Fruit fly (Drosophila melanogaster) whole organism, embryonic: ENCODE measurements around the gene CG31717.

Experiments used
- CG1024 ChIP-seq: fragments of 200-800 bp; sonication (Bioruptor generic); IDR thresholded peaks from 2 replicates; pipeline ENCODE4 v1.3.6; 2022; ENCODE audit warnings: missing biosample characterization, missing genetic modification characterization
- CG10543 ChIP-seq: fragments of 200-800 bp; sonication (Bioruptor generic); optimal IDR thresholded peaks from 3 replicates; lab custom pipeline; 2017; ENCODE audit warnings: missing biosample characterization, mild to moderate bottlenecking, missing genetic modification characterization, moderate library complexity
- CG10654 ChIP-seq: fragments of 200-800 bp; sonication (Bioruptor generic); optimal IDR thresholded peaks from 2 replicates; lab custom pipeline; 2016; ENCODE audit warnings: missing biosample characterization, missing genetic modification characterization
- CG12391 ChIP-seq: fragments of 200-800 bp; sonication (Bioruptor generic); optimal IDR thresholded peaks from 3 replicates; lab custom pipeline; 2018; ENCODE audit warnings: missing biosample characterization, mild to moderate bottlenecking, missing genetic modification characterization, moderate library complexity
- CG15269 ChIP-seq: fragments of 200-800 bp; sonication (Bioruptor generic); optimal IDR thresholded peaks from 2 replicates; lab custom pipeline; 2018; ENCODE audit warnings: missing biosample characterization, mild to moderate bottlenecking, missing genetic modification characterization, moderate library complexity
- CG1529 ChIP-seq: fragments of 200-800 bp; sonication (Bioruptor generic); optimal IDR thresholded peaks from 3 replicates; lab custom pipeline; 2018; ENCODE audit warnings: missing biosample characterization, missing genetic modification characterization
- CG1603 ChIP-seq: fragments of 200-800 bp; sonication (Bioruptor generic); optimal IDR thresholded peaks from 2 replicates; lab custom pipeline; 2019; ENCODE audit warnings: missing biosample characterization, mild to moderate bottlenecking, missing genetic modification characterization, moderate library complexity
- CG17802 ChIP-seq: fragments of 200-800 bp; sonication (Bioruptor generic); optimal IDR thresholded peaks from 2 replicates; lab custom pipeline; 2018; ENCODE audit warnings: missing biosample characterization, mild to moderate bottlenecking, missing genetic modification characterization, moderate library complexity
- CG2712 ChIP-seq: fragments of 200-800 bp; optimal IDR thresholded peaks from 3 replicates; lab custom pipeline; 2019; ENCODE audit warnings: missing biosample characterization, mild to moderate bottlenecking, missing genetic modification characterization, moderate library complexity
- CG30020 ChIP-seq: fragments of 200-800 bp; optimal IDR thresholded peaks from 2 replicates; lab custom pipeline; 2019; ENCODE audit warnings: missing biosample characterization, mild to moderate bottlenecking, missing genetic modification characterization, moderate library complexity
- CG3281 ChIP-seq: fragments of 200-800 bp; sonication (Bioruptor generic); optimal IDR thresholded peaks from 3 replicates; lab custom pipeline; 2017; ENCODE audit warnings: missing biosample characterization, mild to moderate bottlenecking, missing genetic modification characterization
- CG34224 ChIP-seq: fragments of 200-800 bp; sonication (Bioruptor generic); IDR thresholded peaks from 3 replicates; pipeline ENCODE4 v1.3.6; 2022; ENCODE audit warnings: missing biosample characterization, missing genetic modification characterization; ENCODE audit not compliant: partially characterized antibody
- CG4328 ChIP-seq: fragments of 200-800 bp; sonication (Bioruptor generic); optimal IDR thresholded peaks from 3 replicates; lab custom pipeline; 2017; ENCODE audit warnings: missing biosample characterization, missing genetic modification reagents, missing genetic modification characterization
- CG4617 ChIP-seq: fragments of 200-800 bp; sonication (Bioruptor generic); optimal IDR thresholded peaks from 3 replicates; lab custom pipeline; 2016; ENCODE audit warnings: missing biosample characterization, missing genetic modification characterization, borderline replicate concordance
- CG6791 ChIP-seq: fragments of 200-800 bp; sonication (Bioruptor generic); IDR thresholded peaks from 3 replicates; pipeline ENCODE4 v1.3.6; 2022; ENCODE audit warnings: missing biosample characterization, missing genetic modification characterization; ENCODE audit not compliant: partially characterized antibody
- CG9876 ChIP-seq: fragments of 200-800 bp; sonication (Bioruptor generic); optimal IDR thresholded peaks from 2 replicates; lab custom pipeline; 2016; ENCODE audit warnings: missing biosample characterization, missing genetic modification characterization
- CrebB ChIP-seq: fragments of 200-800 bp; sonication (Bioruptor generic); optimal IDR thresholded peaks from 3 replicates; lab custom pipeline; 2018; ENCODE audit warnings: missing biosample characterization, mild to moderate bottlenecking, missing genetic modification characterization
- Dip2 ChIP-seq: fragments of 200-800 bp; sonication (Bioruptor generic); IDR thresholded peaks from 2 replicates; pipeline ENCODE4 v1.3.6; 2022; ENCODE audit warnings: missing biosample characterization, missing genetic modification characterization
- Doc3 ChIP-seq: fragments of 200-800 bp; sonication (Bioruptor generic); IDR thresholded peaks from 3 replicates; pipeline ENCODE4 v1.3.6; 2022; ENCODE audit warnings: missing biosample characterization, missing genetic modification characterization; ENCODE audit not compliant: partially characterized antibody
- HHEX ChIP-seq: fragments of 200-800 bp; sonication (Bioruptor generic); optimal IDR thresholded peaks from 3 replicates; lab custom pipeline; 2017; ENCODE audit warnings: missing biosample characterization, mild to moderate bottlenecking, missing genetic modification characterization, missing genetic modification reagents
- TFAM ChIP-seq: fragments of 200-800 bp; sonication (Bioruptor generic); optimal IDR thresholded peaks from 2 replicates; lab custom pipeline; 2017; ENCODE audit warnings: missing biosample characterization, missing genetic modification characterization, inconsistent platforms
- bbx ChIP-seq: fragments of 200-800 bp; sonication (Bioruptor generic); IDR thresholded peaks from 2 replicates; pipeline ENCODE4 v1.3.6; 2022; ENCODE audit warnings: missing biosample characterization, missing genetic modification characterization; ENCODE audit not compliant: partially characterized antibody
- bowl ChIP-seq: fragments of 200-800 bp; sonication (Bioruptor generic); IDR thresholded peaks from 2 replicates; pipeline ENCODE4 v1.3.6; 2022; ENCODE audit warnings: missing biosample characterization, missing genetic modification characterization
- bsh ChIP-seq, 2 experiments: fragments of 200-800 bp; sonication (Bioruptor generic); optimal IDR thresholded peaks; 2 replicates each; lab custom pipeline; 2017 to 2018; ENCODE audit warnings: mild to moderate bottlenecking in 2 of 2, missing biosample characterization in 2 of 2, missing genetic modification characterization in 2 of 2, moderate library complexity in 1 of 2
- caup ChIP-seq: fragments of 200-800 bp; sonication (Bioruptor generic); optimal IDR thresholded peaks from 3 replicates; lab custom pipeline; 2017; ENCODE audit warnings: missing biosample characterization, mild to moderate bottlenecking, missing genetic modification characterization, moderate library complexity; ENCODE audit not compliant: severe bottlenecking
- chif ChIP-seq, 2 experiments: fragments of 200-800 bp; sonication (Bioruptor generic); optimal IDR thresholded peaks; 3 replicates each; lab custom pipeline; 2016; ENCODE audit warnings: missing biosample characterization in 2 of 2, missing genetic modification characterization in 2 of 2
- gcm ChIP-seq: fragments of 200-800 bp; sonication (Bioruptor generic); optimal IDR thresholded peaks from 2 replicates; lab custom pipeline; 2019; ENCODE audit warnings: missing biosample characterization, mild to moderate bottlenecking, missing genetic modification characterization, moderate library complexity
- ham ChIP-seq: fragments of 200-800 bp; sonication (Bioruptor generic); IDR thresholded peaks from 2 replicates; pipeline ENCODE4 v1.3.6; 2022; ENCODE audit warnings: missing biosample characterization, missing genetic modification characterization
- kay ChIP-seq: fragments of 200-800 bp; sonication (Bioruptor generic); optimal IDR thresholded peaks from 2 replicates; lab custom pipeline; 2016; ENCODE audit warnings: missing biosample characterization, missing genetic modification characterization
- lab ChIP-seq: fragments of 200-800 bp; sonication (Bioruptor generic); optimal IDR thresholded peaks from 3 replicates; lab custom pipeline; 2017; ENCODE audit warnings: missing biosample characterization, missing genetic modification characterization, mild to moderate bottlenecking, moderate library complexity, missing genetic modification reagents
- maf-S ChIP-seq: fragments of 200-800 bp; sonication (Bioruptor generic); optimal IDR thresholded peaks from 2 replicates; lab custom pipeline; 2016; ENCODE audit warnings: missing biosample characterization, missing genetic modification characterization
- nmo ChIP-seq: fragments of 200-800 bp; sonication (Bioruptor generic); optimal IDR thresholded peaks from 2 replicates; lab custom pipeline; 2018; ENCODE audit warnings: missing biosample characterization, mild to moderate bottlenecking, missing genetic modification characterization, moderate library complexity
- nom ChIP-seq: fragments of 200-800 bp; sonication (Bioruptor generic); optimal IDR thresholded peaks from 2 replicates; lab custom pipeline; 2017; ENCODE audit warnings: missing biosample characterization, missing genetic modification characterization, mild to moderate bottlenecking, moderate library complexity, missing genetic modification reagents
- onecut ChIP-seq: fragments of 200-800 bp; sonication (Bioruptor generic); IDR thresholded peaks from 2 replicates; pipeline ENCODE4 v1.3.6; 2022; ENCODE audit warnings: missing biosample characterization, missing genetic modification characterization
- pfk ChIP-seq: fragments of 200-800 bp; sonication (Bioruptor generic); optimal IDR thresholded peaks from 2 replicates; lab custom pipeline; 2018; ENCODE audit warnings: missing biosample characterization, mild to moderate bottlenecking, missing genetic modification characterization, moderate library complexity
- phol ChIP-seq: fragments of 200-800 bp; sonication (Bioruptor generic); optimal IDR thresholded peaks from 3 replicates; lab custom pipeline; 2018; ENCODE audit warnings: missing biosample characterization, mild to moderate bottlenecking, missing genetic modification characterization, moderate library complexity
- pzg ChIP-seq: fragments of 200-800 bp; sonication (Bioruptor generic); optimal IDR thresholded peaks from 3 replicates; lab custom pipeline; 2018; ENCODE audit warnings: missing biosample characterization, mild to moderate bottlenecking, missing genetic modification characterization, moderate library complexity
- ro ChIP-seq: fragments of 200-800 bp; sonication (Bioruptor generic); IDR thresholded peaks from 2 replicates; pipeline ENCODE4 v1.3.6; 2022; ENCODE audit warnings: missing biosample characterization, missing genetic modification characterization
- row ChIP-seq: fragments of 200-800 bp; sonication (Bioruptor generic); IDR thresholded peaks from 3 replicates; pipeline ENCODE4 v1.3.6; 2022; ENCODE audit warnings: missing biosample characterization, missing genetic modification characterization
- salm ChIP-seq: fragments of 200-800 bp; sonication (Bioruptor generic); optimal IDR thresholded peaks from 2 replicates; lab custom pipeline; 2018; ENCODE audit warnings: missing biosample characterization, mild to moderate bottlenecking, missing genetic modification characterization
- sd ChIP-seq: fragments of 200-800 bp; sonication (Bioruptor generic); optimal IDR thresholded peaks from 3 replicates; lab custom pipeline; 2018; ENCODE audit warnings: missing biosample characterization, mild to moderate bottlenecking, missing genetic modification characterization, moderate library complexity
- sima ChIP-seq: fragments of 200-800 bp; sonication (Bioruptor generic); optimal IDR thresholded peaks from 2 replicates; lab custom pipeline; 2016; ENCODE audit warnings: missing biosample characterization, missing genetic modification characterization
- slou ChIP-seq: fragments of 200-800 bp; sonication (Bioruptor generic); optimal IDR thresholded peaks from 3 replicates; lab custom pipeline; 2016; ENCODE audit warnings: missing biosample characterization, missing genetic modification characterization
- so ChIP-seq: fragments of 200-800 bp; sonication (Bioruptor generic); IDR thresholded peaks from 3 replicates; pipeline ENCODE4 v1.3.6; 2022; ENCODE audit warnings: missing biosample characterization, missing genetic modification characterization
- ssp ChIP-seq: fragments of 200-800 bp; sonication (Bioruptor generic); IDR thresholded peaks from 2 replicates; pipeline ENCODE4 v1.3.6; 2022; ENCODE audit warnings: missing biosample characterization, missing genetic modification characterization
- vvl ChIP-seq: fragments of 200-800 bp; sonication (Bioruptor generic); IDR thresholded peaks from 2 replicates; pipeline ENCODE4 v1.3.6; 2022; ENCODE audit warnings: missing biosample characterization, missing genetic modification characterization
- wek ChIP-seq: fragments of 200-800 bp; sonication (Bioruptor generic); optimal IDR thresholded peaks from 3 replicates; lab custom pipeline; 2018; ENCODE audit warnings: missing biosample characterization, mild to moderate bottlenecking, missing genetic modification characterization, moderate library complexity
- zen ChIP-seq: fragments of 200-800 bp; sonication (Bioruptor generic); optimal IDR thresholded peaks from 3 replicates; lab custom pipeline; 2018; ENCODE audit warnings: missing biosample characterization, mild to moderate bottlenecking, missing genetic modification characterization, moderate library complexity

Gene CG31717

dm6 chr2L:10261774-10262173 lies 11.2 kb downstream of the CG31717 start:
- TF ChIP-seq bsh (GFP tag; optimal IDR thresholded peaks at IDR 0.05; lab: Kevin White, UChicago) (no peak), CG1529 (GFP tag; lab: Kevin White, UChicago) (no peak), nom (no peak), so (GFP tag; lab: Robert Waterston, UW) (no peak), CG15269 (tag; lab: Kevin White, UChicago) (no peak), vvl (GFP tag; lab: Robert Waterston, UW) (no peak)
- TF ChIP-seq, all 482 proteins: peak for 0

- TF ChIP-seq Doc3 (GFP tag; lab: Robert Waterston, UW) (no peak), kay (GFP tag; lab: Kevin White, UChicago) (no peak), CG1024 (GFP tag; lab: Robert Waterston, UW) (peak; percentile 86), nmo (GFP tag; lab: Kevin White, UChicago) (peak; percentile 21), zen (no peak), lab (GFP tag; lab: Kevin White, UChicago) (no peak), HHEX (GFP tag; lab: Kevin White, UChicago) (no peak), chif (GFP tag; optimal IDR thresholded peaks at IDR 0.05; lab: Kevin White, UChicago) (no peak), CG3281 (GFP tag; lab: Kevin White, UChicago) (peak; percentile 75), maf-S (GFP tag; lab: Kevin White, UChicago) (no peak), CG12391 (tag; lab: Kevin White, UChicago) (no peak), caup (no peak), CG10543 (GFP tag; lab: Kevin White, UChicago) (no peak), sima (GFP tag; lab: Kevin White, UChicago) (no peak), CG4617 (GFP tag; lab: Kevin White, UChicago) (peak; percentile 62), CG2712 (tag; lab: Kevin White, UChicago) (peak; percentile 20), bbx (GFP tag; lab: Robert Waterston, UW) (no peak), ham (GFP tag; lab: Robert Waterston, UW) (no peak), CG1603 (tag; lab: Kevin White, UChicago) (peak; percentile 100), slou (GFP tag; lab: Kevin White, UChicago) (no peak), wek (GFP tag; lab: Kevin White, UChicago) (peak; percentile 22), Dip2 (GFP tag; lab: Robert Waterston, UW) (no peak), sd (tag; lab: Kevin White, UChicago) (no peak), bowl (GFP tag; lab: Robert Waterston, UW) (no peak), onecut (GFP tag; lab: Robert Waterston, UW) (peak; percentile 96), CG4328 (no peak), CG6791 (GFP tag; lab: Robert Waterston, UW) (no peak), CG30020 (peak; percentile 98), CG17802 (tag; lab: Kevin White, UChicago) (peak; percentile 89), CrebB (tag; lab: Kevin White, UChicago) (no peak), salm (tag; lab: Kevin White, UChicago) (no peak), pfk (GFP tag; lab: Kevin White, UChicago) (peak; percentile 92), CG9876 (no peak), CG10654 (no peak), gcm (no peak), phol (tag; lab: Kevin White, UChicago) (peak; percentile 21), ssp (GFP tag; lab: Robert Waterston, UW) (peak; percentile 81), TFAM (GFP tag; lab: Kevin White, UChicago) (no peak), ro (no peak), pzg (GFP tag; lab: Kevin White, UChicago) (peak; percentile 38), nom (peak; percentile 1), row (GFP tag; lab: Robert Waterston, UW) (peak; percentile 62; the same call in 2 of the 3 replicates), CG34224 (GFP tag; lab: Robert Waterston, UW) (no peak)
These were observed 12.8 kb downstream of the CG31717 start, which contains the start of gene Rsf1 for dm6 chr2L:10263343-10263744. Rsf1 (minus strand) TSS chr2L:10263554.
